Fruit fly (Drosophila melanogaster): Measurements from ENCODE around the gene CG46468.

Gene CG46468

DNA sequence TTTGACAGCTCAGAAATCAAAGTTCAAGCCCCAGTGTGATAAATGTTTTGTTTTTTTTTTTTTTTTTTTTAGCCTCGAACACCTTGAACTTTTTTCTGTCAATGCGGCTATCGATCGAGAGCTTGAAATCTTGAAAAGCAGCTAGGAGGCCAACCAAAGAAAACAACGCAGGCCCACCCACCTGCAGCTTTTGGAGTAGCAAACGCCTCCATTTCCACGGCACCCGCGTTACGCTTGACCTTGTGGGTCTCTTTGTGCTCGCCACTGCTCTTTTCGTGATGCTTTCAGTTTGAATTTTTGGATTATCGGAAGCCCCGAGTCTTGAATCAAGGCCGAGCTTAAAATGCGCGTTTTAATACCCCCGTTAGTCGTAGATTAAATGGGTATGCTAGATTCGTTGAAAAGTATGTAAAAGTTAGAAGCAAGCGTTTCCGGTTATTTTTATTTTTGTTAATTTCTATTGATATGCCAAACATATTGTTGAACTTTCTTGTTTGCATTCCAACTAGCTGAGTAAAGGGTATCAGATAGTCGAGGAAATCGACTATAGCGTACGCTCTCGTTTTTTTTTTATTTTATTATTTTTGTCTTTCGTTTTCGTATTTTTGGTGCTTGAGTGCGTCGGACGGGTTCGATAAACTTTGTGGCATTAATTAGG lies 62.3 kb downstream of the CG46468 start (continued):
- no peak for TF ChIP-seq CG5180 (GFP tag; optimal IDR thresholded peaks at IDR 0.05)
- TF ChIP-seq tgo (GFP tag; IDR thresholded peaks at IDR 0.05): peak; percentile 86
- peak; percentile 46 for TF ChIP-seq CG12219 (GFP tag; optimal IDR thresholded peaks at IDR 0.05)
- TF ChIP-seq ken (GFP tag; IDR thresholded peaks at IDR 0.05): peak; percentile 73; the same call in 2 of the 3 replicates
- no peak for TF ChIP-seq ems (GFP tag; optimal IDR thresholded peaks at IDR 0.05)
- peak; percentile 58 for TF ChIP-seq gsb-n (tag; optimal IDR thresholded peaks at IDR 0.05)
- TF ChIP-seq amos (GFP tag; IDR thresholded peaks at IDR 0.05; ENCODE audit: partially characterized antibody): no peak
- peak; percentile 65 for TF ChIP-seq Meics (GFP tag; optimal IDR thresholded peaks at IDR 0.05)
- TF ChIP-seq disco-r (GFP tag; optimal IDR thresholded peaks at IDR 0.05): no peak
- peak; percentile 29 for TF ChIP-seq kay (GFP tag; optimal IDR thresholded peaks at IDR 0.05)
- no peak for TF ChIP-seq CG15073 (GFP tag; optimal IDR thresholded peaks at IDR 0.05)
- no peak for TF ChIP-seq CG3995 (GFP tag; optimal IDR thresholded peaks at IDR 0.05)
- TF ChIP-seq slou (GFP tag; optimal IDR thresholded peaks at IDR 0.05): no peak
- TF ChIP-seq CG10543 (GFP tag; optimal IDR thresholded peaks at IDR 0.05): no peak
- peak; percentile 41 for TF ChIP-seq pho (GFP tag; optimal IDR thresholded peaks at IDR 0.05)
- TF ChIP-seq Spps (tag; optimal IDR thresholded peaks at IDR 0.05): no peak
- TF ChIP-seq ci (GFP tag; IDR thresholded peaks at IDR 0.05): peak; percentile 94
- no peak for TF ChIP-seq pzg (GFP tag; optimal IDR thresholded peaks at IDR 0.05)
- peak; percentile 53; the same call in 1 of the 2 replicates for TF ChIP-seq cas (GFP tag; IDR thresholded peaks at IDR 0.05)
- peak; percentile 47 for TF ChIP-seq CG4424 (GFP tag; optimal IDR thresholded peaks at IDR 0.05)
- TF ChIP-seq pita (GFP tag; optimal IDR thresholded peaks at IDR 0.05): no peak
- TF ChIP-seq so (GFP tag; IDR thresholded peaks at IDR 0.05): peak; percentile 83
- peak; percentile 11; the same call in 1 of the 2 replicates for TF ChIP-seq CkIIα-i1 (GFP tag; IDR thresholded peaks at IDR 0.05)
- peak; percentile 53; the same call in 1 of the 3 replicates for TF ChIP-seq Optix (GFP tag; IDR thresholded peaks at IDR 0.05)
- no peak for TF ChIP-seq CG8290 (GFP tag; optimal IDR thresholded peaks at IDR 0.05)
- no peak for TF ChIP-seq CG8290 (tag; optimal IDR thresholded peaks at IDR 0.05)
- TF ChIP-seq Taf1 (GFP tag; IDR thresholded peaks at IDR 0.05): no peak
- TF ChIP-seq vfl (GFP tag; optimal IDR thresholded peaks at IDR 0.05): no peak
- TF ChIP-seq H15 (GFP tag; IDR thresholded peaks at IDR 0.05): peak; percentile 72; the same call in 2 of the 3 replicates
- peak; percentile 33 for TF ChIP-seq org-1 (GFP tag; optimal IDR thresholded peaks at IDR 0.05)
- no peak for TF ChIP-seq dan (GFP tag; IDR thresholded peaks at IDR 0.05)
- TF ChIP-seq Poxn (GFP tag; IDR thresholded peaks at IDR 0.05): no peak
- peak; percentile 46; the same call in 1 of the 3 replicates for TF ChIP-seq CG17361 (GFP tag; IDR thresholded peaks at IDR 0.05)
- peak; percentile 30 for TF ChIP-seq chn (GFP tag; optimal IDR thresholded peaks at IDR 0.05)
- TF ChIP-seq CG3726 (GFP tag; IDR thresholded peaks at IDR 0.05): peak; percentile 76; the same call in 1 of the 3 replicates
- TF ChIP-seq gce (GFP tag; IDR thresholded peaks at IDR 0.05): peak; percentile 72; the same call in 1 of the 3 replicates
- peak; percentile 68 for TF ChIP-seq CG5953 (GFP tag; IDR thresholded peaks at IDR 0.05)
- TF ChIP-seq CG2202 (tag; optimal IDR thresholded peaks at IDR 0.05): no peak
- no peak for TF ChIP-seq Sry-δ (GFP tag; optimal IDR thresholded peaks at IDR 0.05)
- TF ChIP-seq CG15601 (tag; optimal IDR thresholded peaks at IDR 0.05): peak; percentile 63
- TF ChIP-seq BEAF-32 (GFP tag; optimal IDR thresholded peaks at IDR 0.05): no peak
- TF ChIP-seq Bdp1 (GFP tag; optimal IDR thresholded peaks at IDR 0.05): peak; percentile 24
- no peak for TF ChIP-seq h (optimal IDR thresholded peaks at IDR 0.05)
- TF ChIP-seq CG6689 (GFP tag; IDR thresholded peaks at IDR 0.05): peak; percentile 79
- TF ChIP-seq gcm2 (GFP tag; optimal IDR thresholded peaks at IDR 0.05): no peak
- peak; percentile 68; the same call in 1 of the 2 replicates for TF ChIP-seq bowl (GFP tag; IDR thresholded peaks at IDR 0.05)
- TF ChIP-seq unc-4 (GFP tag; IDR thresholded peaks at IDR 0.05; ENCODE audit: partially characterized antibody): no peak
- no peak for TF ChIP-seq CG4328 (GFP tag; optimal IDR thresholded peaks at IDR 0.05)
- peak; percentile 58 for TF ChIP-seq nmo (GFP tag; optimal IDR thresholded peaks at IDR 0.05)
- peak; percentile 47; the same call in 1 of the 2 replicates for TF ChIP-seq wdn (GFP tag; IDR thresholded peaks at IDR 0.05)
- TF ChIP-seq grau (tag; optimal IDR thresholded peaks at IDR 0.05): peak; percentile 69
- peak; percentile 80 for TF ChIP-seq lmd (GFP tag; IDR thresholded peaks at IDR 0.05)
